Worm (Caenorhabditis elegans) whole organism, L1 larva: ENCODE data around the gene col-172.

Source experiments
- F16B12.6 ChIP-seq: fragments of 150-350 bp; optimal IDR thresholded peaks from 2 replicates; lab custom pipeline; 2014; ENCODE audit warnings: missing biosample characterization, missing genetic modification characterization
- Y116A8C.19 ChIP-seq: sonication (generic microtip); optimal IDR thresholded peaks from 2 replicates; lab custom pipeline; 2016; ENCODE audit warnings: missing compliant biosample characterization, missing genetic modification characterization, borderline replicate concordance
- aly-2 ChIP-seq: fragments of 150-350 bp; optimal IDR thresholded peaks from 2 replicates; lab custom pipeline; 2014; ENCODE audit warnings: missing biosample characterization, missing genetic modification characterization
- ama-1 ChIP-seq: fragments of 150-350 bp; optimal IDR thresholded peaks from 2 replicates; lab custom pipeline; 2014
- ceh-63 ChIP-seq: fragments of 200-800 bp; sonication (Bioruptor generic); optimal IDR thresholded peaks from 2 replicates; lab custom pipeline; 2018; ENCODE audit warnings: mild to moderate bottlenecking, missing genetic modification characterization, missing compliant biosample characterization
- ceh-82 ChIP-seq, 3 experiments: fragments of 150-350 bp in 1 of 3; sonication (generic microtip) in 2 of 3; optimal IDR thresholded peaks; 2 replicates each; lab custom pipeline; 2014 to 2017; ENCODE audit warnings: missing biosample characterization in 3 of 3, missing genetic modification characterization in 3 of 3
- ces-1 ChIP-seq: fragments of 150-350 bp; optimal IDR thresholded peaks from 2 replicates; lab custom pipeline; 2014; ENCODE audit warnings: missing biosample characterization, missing genetic modification reagents, missing genetic modification characterization
- dpl-1 ChIP-seq, 3 experiments: fragments of 150-350 bp in 2 of 3; sonication (generic microtip) in 1 of 3; optimal IDR thresholded peaks; 2 replicates each; lab custom pipeline; 2014 to 2017; ENCODE audit warnings: missing biosample characterization in 3 of 3, missing genetic modification characterization in 3 of 3, missing genetic modification reagents in 3 of 3
- efl-1 ChIP-seq, 4 experiments: fragments of 150-350 bp; optimal IDR thresholded peaks in 3 of 4; peaks in 1 of 4; 1 replicate in 1 of 4; 2 replicates in 3 of 4; lab custom pipeline; 2014; ENCODE audit warnings: missing biosample characterization in 2 of 4, missing genetic modification characterization in 2 of 4, missing genetic modification reagents in 2 of 4
- ets-5 ChIP-seq: fragments of 200-800 bp; sonication (Bioruptor generic); IDR thresholded peaks from 2 replicates; pipeline ENCODE4 v1.3.6; 2022; ENCODE audit warnings: missing genetic modification characterization, missing compliant biosample characterization
- fkh-10 ChIP-seq: sonication (generic microtip); optimal IDR thresholded peaks from 2 replicates; lab custom pipeline; 2017; ENCODE audit warnings: missing biosample characterization, missing genetic modification reagents, missing genetic modification characterization
- hlh-17 ChIP-seq: fragments of 200-800 bp; sonication (Bioruptor generic); optimal IDR thresholded peaks from 2 replicates; lab custom pipeline; 2018; ENCODE audit warnings: missing genetic modification characterization, mild to moderate bottlenecking, missing compliant biosample characterization, moderate library complexity, borderline replicate concordance
- lin-13 ChIP-seq: fragments of 150-350 bp; optimal IDR thresholded peaks from 2 replicates; lab custom pipeline; 2014; ENCODE audit warnings: missing biosample characterization, missing genetic modification reagents, missing genetic modification characterization
- lin-14 ChIP-seq: fragments of 200-800 bp; sonication (Bioruptor generic); optimal IDR thresholded peaks from 2 replicates; lab custom pipeline; 2018; ENCODE audit warnings: mild to moderate bottlenecking, missing genetic modification characterization, moderate library complexity, missing compliant biosample characterization
- lin-15B ChIP-seq: fragments of 150-350 bp; sonication (generic microtip); optimal IDR thresholded peaks from 3 replicates; lab custom pipeline; 2014; ENCODE audit warnings: missing biosample characterization, missing genetic modification characterization
- lin-35 ChIP-seq, 2 experiments: fragments of 150-350 bp; optimal IDR thresholded peaks; 2 replicates each; lab custom pipeline; 2014; ENCODE audit warnings: missing biosample characterization in 2 of 2, missing genetic modification characterization in 2 of 2, missing genetic modification reagents in 2 of 2
- mab-9 ChIP-seq: fragments of 200-800 bp; sonication (Bioruptor generic); IDR thresholded peaks from 2 replicates; pipeline ENCODE4 v1.3.6; 2022; ENCODE audit warnings: missing genetic modification reagents, missing genetic modification characterization, missing compliant biosample characterization
- mdl-1 ChIP-seq, 2 experiments: fragments of 150-350 bp; optimal IDR thresholded peaks; 2 replicates each; lab custom pipeline; 2014 to 2017; ENCODE audit warnings: missing biosample characterization in 2 of 2, missing genetic modification characterization in 2 of 2, inconsistent platforms in 1 of 2
- mef-2 ChIP-seq: fragments of 150-350 bp; optimal IDR thresholded peaks from 2 replicates; lab custom pipeline; 2014; ENCODE audit warnings: missing biosample characterization, missing genetic modification characterization
- nhr-11 ChIP-seq: fragments of 150-350 bp; optimal IDR thresholded peaks from 2 replicates; lab custom pipeline; 2014; ENCODE audit warnings: missing biosample characterization, missing genetic modification characterization
- nhr-12 ChIP-seq: sonication (generic microtip); optimal IDR thresholded peaks from 2 replicates; lab custom pipeline; 2017; ENCODE audit warnings: missing biosample characterization, missing genetic modification characterization
- nhr-47 ChIP-seq: sonication (generic microtip); optimal IDR thresholded peaks from 2 replicates; lab custom pipeline; 2016; ENCODE audit warnings: mild to moderate bottlenecking, missing genetic modification characterization, moderate library complexity, missing compliant biosample characterization
- nhr-76 ChIP-seq: sonication (generic microtip); optimal IDR thresholded peaks from 2 replicates; lab custom pipeline; 2017; ENCODE audit warnings: missing biosample characterization, missing genetic modification characterization
- nhr-77 ChIP-seq: fragments of 150-350 bp; optimal IDR thresholded peaks from 2 replicates; lab custom pipeline; 2014; ENCODE audit warnings: missing biosample characterization, missing genetic modification characterization
- nhr-85 ChIP-seq: sonication (generic microtip); peaks from one replicate; lab custom pipeline; 2016; ENCODE audit warnings: missing genetic modification characterization, inconsistent platforms, missing compliant biosample characterization
- nhr-90 ChIP-seq: sonication (generic microtip); optimal IDR thresholded peaks from 2 replicates; lab custom pipeline; 2016; ENCODE audit warnings: mild to moderate bottlenecking, missing genetic modification characterization, missing compliant biosample characterization; ENCODE audit not compliant: poor library complexity
- pqm-1 ChIP-seq: sonication (generic microtip); optimal IDR thresholded peaks from 3 replicates; lab custom pipeline; 2017; ENCODE audit warnings: missing biosample characterization, missing genetic modification characterization
- sup-37 ChIP-seq: fragments of 200-800 bp; sonication (Bioruptor generic); optimal IDR thresholded peaks from 2 replicates; lab custom pipeline; 2018; ENCODE audit warnings: mild to moderate bottlenecking, missing genetic modification characterization, missing compliant biosample characterization
- tbx-2 ChIP-seq: sonication (generic microtip); optimal IDR thresholded peaks from 2 replicates; lab custom pipeline; 2016; ENCODE audit warnings: missing genetic modification characterization, missing compliant biosample characterization
- zag-1 ChIP-seq: fragments of 150-350 bp; optimal IDR thresholded peaks from 2 replicates; lab custom pipeline; 2014; ENCODE audit warnings: missing biosample characterization, missing genetic modification characterization
- zip-4 ChIP-seq: fragments of 200-800 bp; sonication (Bioruptor generic); optimal IDR thresholded peaks from 2 replicates; lab custom pipeline; 2018; ENCODE audit warnings: mild to moderate bottlenecking, missing genetic modification characterization, moderate library complexity, missing compliant biosample characterization
- ztf-4 ChIP-seq: fragments of 150-350 bp; optimal IDR thresholded peaks from 2 replicates; lab custom pipeline; 2014; ENCODE audit warnings: missing biosample characterization, missing genetic modification characterization

The col-172 gene

ce11 chrX:6702249-6702648, 29.6 kb downstream of the col-172 start, which contains the start of gene acr-2:
Gene acr-2 (plus strand): TSS chrX:6702549.
- peak; percentile 39 for TF ChIP-seq lin-14 (GFP tag; lab: Kevin White, UChicago)
- no peak for TF ChIP-seq ces-1 (GFP tag; lab: Kevin White, UChicago)
- TF ChIP-seq ceh-63 (GFP tag; lab: Kevin White, UChicago): peak; percentile 35
- peak in 1 of 3 experiments; percentile 1 for TF ChIP-seq ceh-82 (tag; optimal IDR thresholded peaks at IDR 0.05; lab: Kevin White, UChicago)
- TF ChIP-seq mab-9: 0 out of 2 replicates have a peak, but pooled peaks have one; percentile 15
- no peak for TF ChIP-seq lin-35 (GFP tag; optimal IDR thresholded peaks at IDR 0.05; lab: Kevin White, UChicago)

ce11 chrX:6705156-6705555, 32.5 kb downstream of the col-172 start:
- TF ChIP-seq pqm-1 (no peak), sup-37 (GFP tag; lab: Kevin White, UChicago) (no peak), ama-1 (lab: Kevin White, UChicago) (no peak), aly-2 (no peak), lin-14 (GFP tag; lab: Kevin White, UChicago) (peak; percentile 58), F16B12.6 (tag; lab: Kevin White, UChicago) (no peak), fkh-10 (GFP tag; lab: Kevin White, UChicago) (peak; percentile 93), zag-1 (tag; lab: Kevin White, UChicago) (no peak)

- TF ChIP-seq ces-1 (GFP tag; lab: Kevin White, UChicago) (no peak), fkh-10 (GFP tag; lab: Kevin White, UChicago) (no peak), ets-5 (GFP tag; lab: Robert Waterston, UW) (no peak), nhr-47 (no peak), zip-4 (GFP tag; lab: Kevin White, UChicago) (no peak), lin-15B (tag; lab: Kevin White, UChicago) (no peak), tbx-2 (tag; lab: Kevin White, UChicago) (no peak), nhr-76 (tag; lab: Kevin White, UChicago) (no peak), nhr-85 (tag; lab: Kevin White, UChicago) (no peak), mdl-1 (tag; optimal IDR thresholded peaks at IDR 0.05; lab: Kevin White, UChicago) (no peak), aly-2 (no peak), nhr-11 (tag; lab: Kevin White, UChicago) (no peak), nhr-12 (tag; lab: Kevin White, UChicago) (no peak), hlh-17 (GFP tag; lab: Kevin White, UChicago) (no peak), efl-1 (optimal IDR thresholded peaks at IDR 0.05; lab: Kevin White, UChicago) (no peak), efl-1 (GFP tag; optimal IDR thresholded peaks at IDR 0.05 in 1 of 2; lab: Kevin White, UChicago) (no peak), ztf-4 (no peak), Y116A8C.19 (tag; lab: Kevin White, UChicago) (no peak), lin-13 (GFP tag; lab: Kevin White, UChicago) (no peak), nhr-90 (tag; lab: Kevin White, UChicago) (no peak), nhr-77 (tag; lab: Kevin White, UChicago) (no peak)
Observed at ce11 chrX:6709238-6709637, 36.6 kb downstream of the col-172 start, which contains the start of gene acr-3. Gene acr-3 (plus strand): TSS chrX:6709538.

ce11 chrX:6713277-6713676, 40.7 kb downstream of the col-172 start, which contains the start of gene nas-11:
Gene nas-11 (plus strand): TSS chrX:6713577.
- TF ChIP-seq ceh-82 (tag; optimal IDR thresholded peaks at IDR 0.05; lab: Kevin White, UChicago): no peak
- TF ChIP-seq efl-1 (optimal IDR thresholded peaks at IDR 0.05; lab: Kevin White, UChicago): no peak
- peak in 1 of 2 experiments; percentile 77 for TF ChIP-seq efl-1 (GFP tag; optimal IDR thresholded peaks at IDR 0.05 in 1 of 2; lab: Kevin White, UChicago)

ce11 chrX:6718595-6718994, 46.0 kb downstream of the col-172 start, which contains the start of gene smf-2:
Gene smf-2 (minus strand): TSS chrX:6718695.
- TF ChIP-seq mef-2: no peak
- no peak for TF ChIP-seq dpl-1 (GFP tag; optimal IDR thresholded peaks at IDR 0.05; lab: Kevin White, UChicago)
